Fruit fly (Drosophila melanogaster) whole organism, wandering third instar larva: Measurements from ENCODE around the gene Ankle2.

Experiments used
- Abd-B ChIP-seq: fragments of >200 bp; optimal IDR thresholded peaks from 2 replicates; lab custom pipeline; 2017; ENCODE audit warnings: missing biosample characterization, missing genetic modification characterization
- CG32264 ChIP-seq: fragments of 200-800 bp; sonication (Bioruptor generic); optimal IDR thresholded peaks from 2 replicates; lab custom pipeline; 2016; ENCODE audit warnings: missing biosample characterization, missing genetic modification characterization
- CG9705 ChIP-seq: fragments of 200-800 bp; sonication (Bioruptor generic); optimal IDR thresholded peaks from 2 replicates; lab custom pipeline; 2018; ENCODE audit warnings: missing biosample characterization, mild to moderate bottlenecking, missing genetic modification characterization
- CrebA ChIP-seq: fragments of 200-800 bp; sonication (Bioruptor generic); optimal IDR thresholded peaks from 2 replicates; lab custom pipeline; 2016; ENCODE audit warnings: missing biosample characterization, mild to moderate bottlenecking, missing genetic modification characterization, borderline replicate concordance
- Dfd ChIP-seq: fragments of >200 bp; optimal IDR thresholded peaks from 2 replicates; lab custom pipeline; 2017; ENCODE audit warnings: missing biosample characterization, missing genetic modification characterization
- Dif ChIP-seq: fragments of 200-275, 200-300 bp; sonication (Bioruptor generic); optimal IDR thresholded peaks from 2 replicates; lab custom pipeline; 2018; ENCODE audit warnings: missing biosample characterization, missing genetic modification characterization; ENCODE audit not compliant: partially characterized antibody
- GATAd ChIP-seq: sonication (Bioruptor generic); optimal IDR thresholded peaks from 2 replicates; lab custom pipeline; 2016; ENCODE audit warnings: missing biosample characterization, missing genetic modification characterization
- HLH106 ChIP-seq: fragments of 200-800 bp; optimal IDR thresholded peaks from 3 replicates; lab custom pipeline; 2019; ENCODE audit warnings: missing biosample characterization, mild to moderate bottlenecking, missing genetic modification characterization, moderate library complexity
- Hnf4 ChIP-seq: fragments of 200-800 bp; sonication (Bioruptor generic); optimal IDR thresholded peaks from 2 replicates; lab custom pipeline; 2016; ENCODE audit warnings: missing biosample characterization, mild to moderate bottlenecking, missing genetic modification characterization
- Hr78 ChIP-seq: fragments of >200 bp; optimal IDR thresholded peaks from 2 replicates; lab custom pipeline; 2017; ENCODE audit warnings: missing biosample characterization, missing genetic modification characterization
- Hr83 ChIP-seq: fragments of 200-300 bp; sonication (Bioruptor generic); optimal IDR thresholded peaks from 2 replicates; lab custom pipeline; 2016; ENCODE audit warnings: missing biosample characterization, mild to moderate bottlenecking, missing genetic modification characterization, moderate library complexity; ENCODE audit not compliant: poor library complexity, severe bottlenecking
- Jra ChIP-seq: sonication (Bioruptor generic); optimal IDR thresholded peaks from 2 replicates; lab custom pipeline; 2016; ENCODE audit warnings: missing biosample characterization, missing genetic modification characterization
- Mio ChIP-seq: sonication (Bioruptor generic); optimal IDR thresholded peaks from 2 replicates; lab custom pipeline; 2016; ENCODE audit warnings: missing biosample characterization, missing genetic modification characterization
- Myc ChIP-seq: fragments of >200 bp; optimal IDR thresholded peaks from 2 replicates; lab custom pipeline; 2017
- N ChIP-seq: fragments of >200 bp; optimal IDR thresholded peaks from 2 replicates; lab custom pipeline; 2018; ENCODE audit warnings: missing biosample characterization, missing external identifiers, missing genetic modification characterization
- OdsH ChIP-seq: fragments of 200-800 bp; sonication (Bioruptor generic); optimal IDR thresholded peaks from 2 replicates; lab custom pipeline; 2016; ENCODE audit warnings: missing biosample characterization, mild to moderate bottlenecking, missing genetic modification characterization
- Rel ChIP-seq, 2 experiments: fragments of 200-800 bp; sonication (Bioruptor generic) in 1 of 2; optimal IDR thresholded peaks; 2 replicates in 1 of 2; 3 replicates in 1 of 2; lab custom pipeline; 2016 to 2019; ENCODE audit warnings: mild to moderate bottlenecking in 2 of 2, missing biosample characterization in 2 of 2, missing genetic modification characterization in 2 of 2, moderate library complexity in 1 of 2
- Sp1 ChIP-seq: fragments of 200-800 bp; sonication (Bioruptor generic); optimal IDR thresholded peaks from 3 replicates; lab custom pipeline; 2019; ENCODE audit warnings: missing biosample characterization, mild to moderate bottlenecking, missing genetic modification characterization, moderate library complexity
- Vsx2 ChIP-seq: fragments of 200-300, 225-300 bp; sonication (Bioruptor generic); optimal IDR thresholded peaks from 2 replicates; lab custom pipeline; 2018; ENCODE audit warnings: missing biosample characterization, missing genetic modification characterization; ENCODE audit not compliant: partially characterized antibody
- br ChIP-seq: fragments of 200-800 bp; sonication (Bioruptor generic); optimal IDR thresholded peaks from 2 replicates; lab custom pipeline; 2016; ENCODE audit warnings: missing biosample characterization, missing genetic modification characterization
- brk ChIP-seq: fragments of 200-800 bp; sonication (Bioruptor generic); optimal IDR thresholded peaks from 2 replicates; lab custom pipeline; 2016; ENCODE audit warnings: missing biosample characterization, mild to moderate bottlenecking, missing genetic modification characterization
- dl ChIP-seq, 2 experiments: fragments of 175-275, 200-275 bp in 1 of 2; fragments of 200-275 bp in 1 of 2; sonication (Bioruptor generic); optimal IDR thresholded peaks; lab custom pipeline; 2018; ENCODE audit warnings: mild to moderate bottlenecking in 2 of 2, missing biosample characterization in 2 of 2, missing genetic modification characterization in 2 of 2, moderate library complexity in 2 of 2; ENCODE audit not compliant: partially characterized antibody in 2 of 2, insufficient read depth in 1 of 2
- dmrt93B ChIP-seq: fragments of 200-800 bp; sonication (Bioruptor generic); optimal IDR thresholded peaks from 2 replicates; lab custom pipeline; 2018; ENCODE audit warnings: missing biosample characterization, mild to moderate bottlenecking, missing genetic modification characterization
- dsf ChIP-seq: sonication (Bioruptor generic); optimal IDR thresholded peaks from 2 replicates; lab custom pipeline; 2016; ENCODE audit warnings: missing biosample characterization, missing genetic modification characterization, borderline replicate concordance
- ey ChIP-seq: fragments of 200-800 bp; sonication (Bioruptor generic); optimal IDR thresholded peaks from 2 replicates; lab custom pipeline; 2016; ENCODE audit warnings: missing biosample characterization, missing genetic modification characterization
- foxo ChIP-seq, 2 experiments: fragments of 200-800 bp; sonication (Bioruptor generic); optimal IDR thresholded peaks; 2 replicates in 1 of 2; 3 replicates in 1 of 2; lab custom pipeline; 2016 to 2017; ENCODE audit warnings: missing biosample characterization in 2 of 2, missing genetic modification characterization in 2 of 2
- fru ChIP-seq: fragments of 200-800 bp; sonication (Bioruptor generic); optimal IDR thresholded peaks from 3 replicates; lab custom pipeline; 2016; ENCODE audit warnings: missing biosample characterization, mild to moderate bottlenecking, missing genetic modification characterization
- h ChIP-seq: fragments of 200-800 bp; sonication (Bioruptor generic); optimal IDR thresholded peaks from 3 replicates; lab custom pipeline; 2016; ENCODE audit warnings: missing biosample characterization, mild to moderate bottlenecking, missing genetic modification characterization
- jim ChIP-seq: fragments of 175-275, 200-325 bp; sonication (Bioruptor generic); optimal IDR thresholded peaks from 2 replicates; lab custom pipeline; 2016; ENCODE audit warnings: missing biosample characterization, mild to moderate bottlenecking, missing genetic modification characterization
- lola ChIP-seq: fragments of >200 bp; optimal IDR thresholded peaks from 2 replicates; lab custom pipeline; 2017; ENCODE audit warnings: missing biosample characterization, missing genetic modification characterization
- pan ChIP-seq: fragments of >200 bp; optimal IDR thresholded peaks from 2 replicates; lab custom pipeline; 2017
- psq ChIP-seq: fragments of 200-800 bp; sonication (Bioruptor generic); optimal IDR thresholded peaks from 3 replicates; lab custom pipeline; 2017; ENCODE audit warnings: missing biosample characterization, mild to moderate bottlenecking, missing genetic modification characterization, moderate library complexity
- rgr ChIP-seq: fragments of 200-800 bp; sonication (Bioruptor generic); optimal IDR thresholded peaks from 3 replicates; lab custom pipeline; 2016; ENCODE audit warnings: missing biosample characterization, mild to moderate bottlenecking, missing genetic modification characterization
- sage ChIP-seq: fragments of 200-800 bp; sonication (Bioruptor generic); optimal IDR thresholded peaks from 2 replicates; lab custom pipeline; 2016; ENCODE audit warnings: missing biosample characterization, mild to moderate bottlenecking, missing genetic modification characterization
- sv ChIP-seq: fragments of 200-800 bp; sonication (Bioruptor generic); optimal IDR thresholded peaks from 3 replicates; lab custom pipeline; 2016; ENCODE audit warnings: missing biosample characterization, missing genetic modification characterization
- tai ChIP-seq: sonication (Bioruptor generic); optimal IDR thresholded peaks from 2 replicates; lab custom pipeline; 2016; ENCODE audit warnings: missing biosample characterization, missing genetic modification characterization
- usp ChIP-seq: fragments of >200 bp; optimal IDR thresholded peaks from 2 replicates; lab custom pipeline; 2017; ENCODE audit warnings: missing biosample characterization, missing genetic modification characterization
- woc ChIP-seq: sonication (Bioruptor generic); optimal IDR thresholded peaks from 2 replicates; lab custom pipeline; 2016; ENCODE audit warnings: missing biosample characterization, mild to moderate bottlenecking, missing genetic modification characterization

Gene Ankle2

DNA sequence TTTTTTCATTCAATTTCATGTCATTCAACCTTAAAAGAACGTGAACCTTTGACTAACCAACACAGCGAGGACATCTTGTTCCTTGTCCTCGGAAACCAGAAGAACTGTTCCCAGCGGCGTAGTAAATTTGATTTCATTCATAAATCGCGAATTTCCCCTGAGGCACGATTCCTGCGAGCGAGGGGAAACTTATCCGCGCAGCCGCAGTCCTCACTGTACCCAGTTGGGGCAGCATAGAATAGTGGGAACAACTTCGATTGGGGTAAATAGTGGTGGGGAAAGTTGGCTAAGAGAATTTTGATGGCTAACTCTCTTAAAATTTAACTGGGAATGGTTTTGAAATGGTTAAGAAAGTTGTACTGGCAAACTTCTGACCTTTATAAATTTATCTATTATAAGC lies 32.4 kb upstream of the Ankle2 start:
- no peak for TF ChIP-seq N (GFP tag; lab: Kevin White, UChicago)

dm6 chrX:17602466-17602865 lies 23.4 kb upstream of the Ankle2 start:
- TF ChIP-seq br (no peak), HLH106 (tag; lab: Kevin White, UChicago) (no peak), rgr (GFP tag; lab: Kevin White, UChicago) (no peak), sage (GFP tag; lab: Kevin White, UChicago) (no peak), Rel (GFP tag; optimal IDR thresholded peaks at IDR 0.05; lab: Kevin White, UChicago) (no peak), Rel (tag; optimal IDR thresholded peaks at IDR 0.05; lab: Kevin White, UChicago) (no peak), sv (no peak), Vsx2 (no peak), psq (GFP tag; lab: Kevin White, UChicago) (no peak), CG32264 (no peak), N (GFP tag; lab: Kevin White, UChicago) (no peak), Hr83 (GFP tag; lab: Kevin White, UChicago) (no peak), pan (no peak), CG9705 (GFP tag; lab: Kevin White, UChicago) (no peak), Hnf4 (no peak), dmrt93B (GFP tag; lab: Kevin White, UChicago) (no peak), Dfd (GFP tag; lab: Kevin White, UChicago) (no peak), foxo (GFP tag; optimal IDR thresholded peaks at IDR 0.05; lab: Kevin White, UChicago) (no peak), Sp1 (no peak), dl (GFP tag; optimal IDR thresholded peaks at IDR 0.05; lab: Kevin White, UChicago; ENCODE audit: insufficient read depth in 1 of 2, partially characterized antibody in 2 of 2) (no peak)

- TF ChIP-seq h (GFP tag; lab: Kevin White, UChicago) = peak; percentile 89
- peak; percentile 82 for TF ChIP-seq fru
- TF ChIP-seq brk (GFP tag; lab: Kevin White, UChicago) = peak; percentile 59
- TF ChIP-seq tai (GFP tag; lab: Kevin White, UChicago) = no peak
- TF ChIP-seq Hr78 (GFP tag; lab: Kevin White, UChicago) = no peak
- no peak for TF ChIP-seq jim
- TF ChIP-seq Myc (lab: Kevin White, UChicago) = peak; percentile 54
- peak; percentile 25 for TF ChIP-seq CG9705 (GFP tag; lab: Kevin White, UChicago)
- TF ChIP-seq sv = peak; percentile 59
- TF ChIP-seq Dif (GFP tag; lab: Kevin White, UChicago) = no peak
- peak; percentile 91 for TF ChIP-seq Hnf4
- no peak for TF ChIP-seq Vsx2
- no peak for TF ChIP-seq Abd-B (GFP tag; lab: Kevin White, UChicago)
- no peak for TF ChIP-seq Dfd (GFP tag; lab: Kevin White, UChicago)
- peak; percentile 52 for TF ChIP-seq dsf (GFP tag; lab: Kevin White, UChicago)
- TF ChIP-seq ey (GFP tag; lab: Kevin White, UChicago) = peak; percentile 86
- TF ChIP-seq CrebA (GFP tag; lab: Kevin White, UChicago) = no peak
- no peak for TF ChIP-seq dmrt93B (GFP tag; lab: Kevin White, UChicago)
- no peak for TF ChIP-seq usp (GFP tag; lab: Kevin White, UChicago)
- TF ChIP-seq sage (GFP tag; lab: Kevin White, UChicago) = peak; percentile 39
- TF ChIP-seq lola (GFP tag; lab: Kevin White, UChicago) = no peak
- no peak for TF ChIP-seq dl (GFP tag; optimal IDR thresholded peaks at IDR 0.05; lab: Kevin White, UChicago; ENCODE audit: insufficient read depth in 1 of 2, partially characterized antibody in 2 of 2)
- peak in 1 of 2 experiments; percentile 87 for TF ChIP-seq foxo (GFP tag; optimal IDR thresholded peaks at IDR 0.05; lab: Kevin White, UChicago)
- TF ChIP-seq woc (GFP tag; lab: Kevin White, UChicago) = peak; percentile 70
- peak; percentile 87 for TF ChIP-seq Jra (GFP tag; lab: Kevin White, UChicago)
- TF ChIP-seq CG32264 = peak; percentile 21
- TF ChIP-seq psq (GFP tag; lab: Kevin White, UChicago) = peak; percentile 72
- TF ChIP-seq Mio = no peak
- TF ChIP-seq Hr83 (GFP tag; lab: Kevin White, UChicago) = peak; percentile 82
- peak; percentile 56 for TF ChIP-seq Sp1
- TF ChIP-seq Rel (GFP tag; optimal IDR thresholded peaks at IDR 0.05; lab: Kevin White, UChicago) = no peak
- TF ChIP-seq Rel (tag; optimal IDR thresholded peaks at IDR 0.05; lab: Kevin White, UChicago) = peak; percentile 32
- no peak for TF ChIP-seq pan
- TF ChIP-seq br = peak; percentile 82
- TF ChIP-seq GATAd (GFP tag; lab: Kevin White, UChicago) = peak; percentile 31
- TF ChIP-seq OdsH (GFP tag; lab: Kevin White, UChicago) = peak; percentile 83
- TF ChIP-seq HLH106 (tag; lab: Kevin White, UChicago) = peak; percentile 63
- TF ChIP-seq N (GFP tag; lab: Kevin White, UChicago) = no peak
- peak; percentile 85 for TF ChIP-seq rgr (GFP tag; lab: Kevin White, UChicago)
Observed at dm6 chrX:17599330-17599729, 20.3 kb upstream of the Ankle2 start, which contains the start of gene X11L. TSS of gene X11L (plus strand) at chrX:17599608.
